Worm (Caenorhabditis elegans): ENCODE measurements around the gene gei-4.
A peak's percentile ranks its signal among the peaks of the same experiment; 100 is the strongest.

Gene gei-4

DNA sequence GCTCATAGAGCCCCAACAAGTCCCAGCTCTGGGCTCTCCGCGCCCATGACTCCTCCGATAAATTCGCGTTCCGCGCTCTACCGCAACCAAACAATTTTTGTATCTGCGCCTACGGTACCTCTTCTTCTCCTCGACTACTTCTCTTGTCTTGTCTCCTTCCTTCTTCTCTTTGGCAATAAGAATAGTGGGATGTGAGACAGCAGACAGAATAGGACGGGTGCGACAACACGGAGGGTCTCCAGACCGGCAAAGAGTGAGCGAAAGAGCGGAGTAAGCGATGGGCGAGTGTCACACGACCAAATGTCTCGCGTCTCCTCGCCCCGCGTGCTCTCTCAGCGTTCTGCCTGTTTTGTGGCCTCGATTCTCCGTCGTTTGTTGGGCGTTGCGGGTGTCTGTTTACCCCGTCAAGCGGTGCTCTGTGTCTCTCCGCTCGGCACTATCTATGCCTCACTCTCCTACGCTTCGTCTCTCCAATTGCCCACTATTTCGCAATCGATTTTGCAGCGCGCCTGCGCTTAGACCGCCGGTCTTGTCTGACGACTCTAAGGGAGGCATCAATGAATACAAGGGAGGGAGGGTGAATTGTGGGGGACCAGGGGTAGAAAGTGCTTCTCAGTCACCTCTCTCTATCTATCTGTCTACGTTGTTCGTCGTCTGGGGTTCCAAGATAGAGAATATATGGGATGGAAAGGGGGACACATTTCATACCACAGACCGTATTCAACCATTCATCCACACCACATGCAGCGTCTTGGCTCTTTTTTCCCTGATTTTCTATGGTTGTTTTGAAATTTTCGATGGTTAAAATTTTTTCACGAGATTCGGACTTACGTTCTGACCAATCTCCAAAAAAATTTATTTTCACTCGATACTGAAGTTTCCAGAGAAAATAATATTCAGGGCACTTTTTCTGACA is at the start of gene gei-4 (continued):
- no peak for TF ChIP-seq mxl-2 (GFP tag; conservative IDR thresholded peaks at IDR 0.05)
- peak; percentile 67 for TF ChIP-seq gei-8 (GFP tag; optimal IDR thresholded peaks at IDR 0.05)
- peak; percentile 78 for TF ChIP-seq dmd-6 (GFP tag; IDR thresholded peaks at IDR 0.05)
- TF ChIP-seq skn-1 (tag; optimal IDR thresholded peaks at IDR 0.05) = no peak
- peak; percentile 95 for TF ChIP-seq hmg-1.1 (GFP tag; IDR thresholded peaks at IDR 0.05)
- 0 out of 2 replicates have a peak, but pooled peaks have one; percentile 51 for TF ChIP-seq dmd-8 (GFP tag; IDR thresholded peaks at IDR 0.05)
- no peak for TF ChIP-seq egl-27 (tag; optimal IDR thresholded peaks at IDR 0.05)
- TF ChIP-seq F26F4.8 (GFP tag; conservative IDR thresholded peaks at IDR 0.05) = no peak
- TF ChIP-seq lim-7 (GFP tag; IDR thresholded peaks at IDR 0.05) = no peak

DNA sequence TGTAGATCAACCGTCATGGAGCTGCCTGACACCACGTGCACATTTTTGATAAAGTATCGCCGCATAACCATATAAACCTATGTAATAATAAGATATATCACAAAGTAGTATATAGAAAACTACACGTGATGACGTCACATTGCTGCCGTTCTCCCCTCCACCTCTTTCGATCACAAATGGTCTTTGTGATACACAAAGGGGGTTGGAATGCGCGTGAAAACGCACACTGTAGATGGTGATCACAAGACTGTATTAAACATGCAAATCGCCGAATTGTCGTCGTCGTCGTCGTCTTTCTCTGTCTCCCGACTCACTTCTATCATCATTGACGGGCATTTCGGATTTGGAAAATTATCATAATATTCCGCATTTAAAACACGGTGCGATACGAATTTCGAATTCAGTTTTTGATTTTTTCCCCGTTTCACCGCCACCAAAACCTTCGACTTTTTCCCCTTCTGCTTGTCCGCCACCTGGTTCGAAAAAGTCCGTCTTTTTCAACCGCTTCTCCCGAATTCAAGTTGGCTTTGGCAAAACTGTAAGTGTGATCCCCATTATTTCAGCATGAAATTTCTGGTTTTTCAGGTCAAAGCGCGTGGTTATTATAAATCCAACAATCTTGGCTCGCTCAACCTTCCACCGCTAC is 47.7 kb upstream of the gei-4 start, which contains the start of the genes Y55B1BL.1 and Y55B1BL.2:
Gene Y55B1BL.1, plus strand, starts transcription at position 217 of the 646 bp plus-strand sequence.
Gene Y55B1BL.2, plus strand, starts transcription at position 596 of the 646 bp plus-strand sequence.
- TF ChIP-seq mdl-1 (tag; optimal IDR thresholded peaks at IDR 0.05) = peak in 1 of 2 experiments; percentile 38
- peak; percentile 56 for TF ChIP-seq nhr-28 (tag; optimal IDR thresholded peaks at IDR 0.05)
- no peak for TF ChIP-seq Y75B8A.6 (GFP tag; IDR thresholded peaks at IDR 0.05)
- no peak for TF ChIP-seq sdz-12 (GFP tag; optimal IDR thresholded peaks at IDR 0.05)
- TF ChIP-seq hlh-30 (tag; optimal IDR thresholded peaks at IDR 0.05; ENCODE audit: insufficient read depth) = peak; percentile 75
- TF ChIP-seq rbr-2 (tag; optimal IDR thresholded peaks at IDR 0.05) = no peak
- peak in 1 of 2 experiments; percentile 73 for TF ChIP-seq unc-62 (GFP tag; optimal IDR thresholded peaks at IDR 0.05 in 1 of 2)
- TF ChIP-seq unc-62 (tag; optimal IDR thresholded peaks at IDR 0.05) = no peak
- no peak for TF ChIP-seq arid-1 (GFP tag; conservative IDR thresholded peaks at IDR 0.05)
- no peak for TF ChIP-seq dmd-9 (GFP tag; IDR thresholded peaks at IDR 0.05)

DNA sequence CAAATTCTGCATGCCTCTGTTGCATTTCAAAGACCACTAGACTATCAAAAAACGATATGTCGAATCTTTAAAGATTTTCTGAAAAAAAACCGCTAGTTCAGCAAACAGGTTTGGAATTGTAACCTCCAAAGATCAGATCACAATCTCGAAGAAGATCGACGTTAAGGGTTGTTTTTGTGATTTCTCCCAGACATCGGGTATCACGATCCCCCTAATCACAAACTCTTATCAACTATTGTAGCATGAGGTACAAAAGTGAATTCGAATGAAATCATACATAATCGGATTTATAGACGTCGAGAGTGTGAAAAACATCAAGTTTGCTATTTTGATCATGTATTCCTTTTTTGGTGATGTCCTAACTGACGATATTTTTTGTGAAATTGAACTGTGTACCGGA is 46.3 kb upstream of the gei-4 start:
- TF ChIP-seq nhr-28 (tag; optimal IDR thresholded peaks at IDR 0.05) = peak; percentile 62
- no peak for TF ChIP-seq lir-3 (tag; optimal IDR thresholded peaks at IDR 0.05)
- peak; percentile 22 for TF ChIP-seq hlh-30 (tag; optimal IDR thresholded peaks at IDR 0.05; ENCODE audit: insufficient read depth)

DNA sequence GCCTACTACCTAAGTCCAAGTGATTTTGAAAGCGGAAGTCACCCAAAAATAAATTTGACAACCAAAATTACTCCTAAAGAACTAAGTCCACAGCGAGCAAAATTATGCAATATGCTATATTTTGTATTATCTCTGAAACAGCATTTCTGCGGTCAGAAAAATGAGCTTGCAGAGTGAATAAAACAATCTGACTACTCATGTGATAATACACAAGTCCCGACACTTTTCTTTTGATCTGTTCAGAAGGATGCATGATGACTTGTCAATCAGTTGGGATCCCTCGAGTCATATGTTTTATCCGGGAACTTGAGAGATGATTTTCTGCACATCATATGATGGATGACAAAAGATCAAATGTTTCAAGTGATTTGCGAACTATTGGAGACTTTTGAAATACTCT is 30.5 kb upstream of the gei-4 start:
- TF ChIP-seq ces-1 (GFP tag; optimal IDR thresholded peaks at IDR 0.05) (no peak), hlh-30 (tag; optimal IDR thresholded peaks at IDR 0.05; ENCODE audit: insufficient read depth) (peak; percentile 20), unc-62 (GFP tag; optimal IDR thresholded peaks at IDR 0.05 in 1 of 2) (peak in 1 of 2 experiments; percentile 96), unc-62 (tag; optimal IDR thresholded peaks at IDR 0.05) (no peak), duxl-1 (tag; optimal IDR thresholded peaks at IDR 0.05; ENCODE audit: poor library complexity) (no peak), hmg-1.1 (GFP tag; IDR thresholded peaks at IDR 0.05) (no peak)

DNA sequence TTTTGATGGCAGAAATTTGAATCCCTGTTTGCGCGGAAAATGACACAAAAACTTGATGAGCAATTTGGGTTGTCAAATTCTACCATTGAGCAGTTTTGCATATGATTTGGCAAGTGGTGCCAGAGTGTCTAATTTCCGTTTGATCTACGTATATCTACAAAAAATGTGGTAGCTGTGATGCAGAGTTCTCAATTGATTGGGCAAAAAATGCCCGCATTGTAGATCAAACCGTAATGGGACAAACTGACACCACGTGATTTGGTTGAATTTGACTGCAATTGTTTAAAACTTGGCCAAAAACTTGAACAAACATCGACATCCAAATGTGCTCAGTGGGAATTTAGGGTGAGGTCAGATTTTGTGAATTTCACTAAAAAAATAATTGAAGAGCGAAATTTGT is 27.9 kb upstream of the gei-4 start, which contains the start of gene K10F12.7:
Gene K10F12.7, minus strand, starts transcription at position 101 of the 400 bp plus-strand sequence.
- no peak for TF ChIP-seq Y48G9A.11 (GFP tag; IDR thresholded peaks at IDR 0.05)
- no peak for TF ChIP-seq Y75B8A.6 (GFP tag; IDR thresholded peaks at IDR 0.05)

DNA sequence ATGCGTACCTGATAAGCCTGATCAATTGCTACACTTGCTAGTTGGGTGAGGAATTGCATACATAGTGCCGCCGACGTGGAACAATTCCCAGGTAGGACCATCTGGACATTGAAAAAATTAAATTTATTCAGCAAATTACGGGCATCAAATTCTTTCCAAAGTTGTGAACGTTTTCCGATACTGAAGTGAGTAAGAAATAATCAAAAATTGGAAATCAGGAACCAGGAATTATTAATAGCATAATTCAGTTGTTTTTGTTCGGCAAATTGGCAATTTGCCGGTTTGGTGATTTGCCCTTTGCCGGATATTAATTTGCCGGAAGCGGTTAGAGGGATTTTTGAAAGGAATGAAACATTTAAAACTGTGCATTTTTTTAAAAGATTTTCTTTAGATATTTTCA is 26.6 kb upstream of the gei-4 start, which contains the start of gene gsto-3:
Gene gsto-3, minus strand, starts transcription at position 101 of the 400 bp plus-strand sequence.
- no peak for TF ChIP-seq F49E8.2 (tag; optimal IDR thresholded peaks at IDR 0.05; ENCODE audit: borderline replicate concordance)
- TF ChIP-seq lin-39 (tag; optimal IDR thresholded peaks at IDR 0.05) = no peak
- no peak for TF ChIP-seq daf-8 (GFP tag; IDR thresholded peaks at IDR 0.05)
- no peak for TF ChIP-seq madf-5 (GFP tag; IDR thresholded peaks at IDR 0.05)
- no peak for TF ChIP-seq ama-1 (optimal IDR thresholded peaks at IDR 0.05)
- TF ChIP-seq D1046.2 (GFP tag; IDR thresholded peaks at IDR 0.05) = no peak
- no peak for TF ChIP-seq zip-2 (tag; optimal IDR thresholded peaks at IDR 0.05)
- no peak for TF ChIP-seq T20F7.1 (GFP tag; optimal IDR thresholded peaks at IDR 0.05)
- no peak for TF ChIP-seq nhr-77 (tag; optimal IDR thresholded peaks at IDR 0.05)
- no peak for TF ChIP-seq ceh-28 (tag; optimal IDR thresholded peaks at IDR 0.05)
- TF ChIP-seq nhr-76 (tag; optimal IDR thresholded peaks at IDR 0.05) = no peak
- no peak for TF ChIP-seq hlh-30 (tag; optimal IDR thresholded peaks at IDR 0.05; ENCODE audit: insufficient read depth)
- no peak for TF ChIP-seq unc-62 (GFP tag; optimal IDR thresholded peaks at IDR 0.05 in 1 of 2)
- no peak for TF ChIP-seq unc-62 (tag; optimal IDR thresholded peaks at IDR 0.05)
- no peak for TF ChIP-seq unc-39 (tag; optimal IDR thresholded peaks at IDR 0.05)
- no peak for TF ChIP-seq nhr-25 (tag; optimal IDR thresholded peaks at IDR 0.05; ENCODE audit: borderline replicate concordance, insufficient read depth)
- TF ChIP-seq pqm-1 (tag; optimal IDR thresholded peaks at IDR 0.05) = no peak

Measured in whole organism, L4 larva.